Fruit fly (Drosophila melanogaster): ENCODE measurements around the gene CG33500.

CG33500 gene

dm6 chr3L:11483135-11483534, 25.3 kb upstream of the CG33500 start (continued):
- TF ChIP-seq twi (tag; optimal IDR thresholded peaks at IDR 0.05) (no peak), btn (GFP tag; optimal IDR thresholded peaks at IDR 0.05) (peak; percentile 29), CG18262 (tag; optimal IDR thresholded peaks at IDR 0.05) (peak; percentile 70), ap (GFP tag; IDR thresholded peaks at IDR 0.05) (no peak), pita (GFP tag; optimal IDR thresholded peaks at IDR 0.05) (no peak), HLH54F (GFP tag; optimal IDR thresholded peaks at IDR 0.05) (peak; percentile 34), Xrp1 (GFP tag; IDR thresholded peaks at IDR 0.05) (peak; percentile 66; the same call in 1 of the 2 replicates), bcd (GFP tag; optimal IDR thresholded peaks at IDR 0.05) (peak; percentile 39), CG2129 (GFP tag; IDR thresholded peaks at IDR 0.05; ENCODE audit: partially characterized antibody) (no peak), CG12391 (tag; optimal IDR thresholded peaks at IDR 0.05) (peak; percentile 45), lilli (GFP tag; optimal IDR thresholded peaks at IDR 0.05) (peak; percentile 30), lola (GFP tag; optimal IDR thresholded peaks at IDR 0.05) (peak in 1 of 3 experiments; percentile 29), sd (tag; optimal IDR thresholded peaks at IDR 0.05) (no peak), CG11695 (GFP tag; IDR thresholded peaks at IDR 0.05) (0 out of 3 replicates have a peak, but pooled peaks have one; percentile 37), CG17385 (GFP tag; optimal IDR thresholded peaks at IDR 0.05) (peak; percentile 27), CG42726 (GFP tag; IDR thresholded peaks at IDR 0.05; ENCODE audit: partially characterized antibody) (no peak), mam (GFP tag; optimal IDR thresholded peaks at IDR 0.05) (peak; percentile 43), Bteb2 (GFP tag; optimal IDR thresholded peaks at IDR 0.05) (no peak), slou (GFP tag; optimal IDR thresholded peaks at IDR 0.05) (no peak), CG9797 (GFP tag; optimal IDR thresholded peaks at IDR 0.05) (no peak), ssp (GFP tag; IDR thresholded peaks at IDR 0.05) (no peak), gsb-n (tag; optimal IDR thresholded peaks at IDR 0.05) (no peak), Hmr (GFP tag; optimal IDR thresholded peaks at IDR 0.05) (peak; percentile 42), CG31365 (tag; optimal IDR thresholded peaks at IDR 0.05) (no peak), CG12104 (GFP tag; optimal IDR thresholded peaks at IDR 0.05) (peak; percentile 10), oc (tag; optimal IDR thresholded peaks at IDR 0.05) (no peak), CkIIα-i1 (GFP tag; IDR thresholded peaks at IDR 0.05) (no peak), trh (GFP tag; optimal IDR thresholded peaks at IDR 0.05) (no peak), Spps (tag; optimal IDR thresholded peaks at IDR 0.05) (no peak), CG1233 (GFP tag; optimal IDR thresholded peaks at IDR 0.05) (peak; percentile 19), NfI (GFP tag; optimal IDR thresholded peaks at IDR 0.05) (no peak), Six4 (GFP tag; optimal IDR thresholded peaks at IDR 0.05) (peak; percentile 20), usp (GFP tag; optimal IDR thresholded peaks at IDR 0.05) (no peak), CG13894 (tag; optimal IDR thresholded peaks at IDR 0.05) (no peak), org-1 (GFP tag; optimal IDR thresholded peaks at IDR 0.05) (peak; percentile 33), CG6654 (GFP tag; optimal IDR thresholded peaks at IDR 0.05) (no peak), CG17328 (GFP tag; IDR thresholded peaks at IDR 0.05) (peak; percentile 33; the same call in 1 of the 2 replicates), Optix (GFP tag; IDR thresholded peaks at IDR 0.05) (no peak), schlank (tag; optimal IDR thresholded peaks at IDR 0.05) (no peak), CG6254 (GFP tag; optimal IDR thresholded peaks at IDR 0.05) (peak; percentile 27), CG14965 (GFP tag; optimal IDR thresholded peaks at IDR 0.05; ENCODE audit: borderline replicate concordance) (no peak), bigmax (GFP tag; optimal IDR thresholded peaks at IDR 0.05) (no peak), abd-A (tag; optimal IDR thresholded peaks at IDR 0.05) (no peak), Dip3 (GFP tag; optimal IDR thresholded peaks at IDR 0.05) (no peak), CG32767 (GFP tag; IDR thresholded peaks at IDR 0.05) (no peak), CG18599 (GFP tag; optimal IDR thresholded peaks at IDR 0.05) (peak; percentile 56), grau (tag; optimal IDR thresholded peaks at IDR 0.05) (peak; percentile 54), Antp (GFP tag; optimal IDR thresholded peaks at IDR 0.05) (peak; percentile 32), nmo (GFP tag; optimal IDR thresholded peaks at IDR 0.05) (peak; percentile 65), CG16815 (GFP tag; optimal IDR thresholded peaks at IDR 0.05) (peak; percentile 11), CG10979 (tag; optimal IDR thresholded peaks at IDR 0.05) (peak; percentile 65)

All from whole organism, embryonic.